Worm (Caenorhabditis elegans) whole organism, L4 larva: ENCODE data around the gene C07A9.10.

Experiments used
- D1046.2 ChIP-seq: fragments of 200-800 bp; sonication (Bioruptor generic); IDR thresholded peaks from 2 replicates; pipeline ENCODE4 v1.3.6; 2022; ENCODE audit warnings: missing genetic modification characterization, missing compliant biosample characterization
- F10B5.3 ChIP-seq: sonication (generic microtip); optimal IDR thresholded peaks from 2 replicates; lab custom pipeline; 2016; ENCODE audit warnings: mild to moderate bottlenecking, missing genetic modification characterization, missing compliant biosample characterization
- F37D6.2 ChIP-seq: sonication (generic microtip); optimal IDR thresholded peaks from 2 replicates; lab custom pipeline; 2016; ENCODE audit warnings: mild to moderate bottlenecking, missing genetic modification characterization, missing compliant biosample characterization
- F49E8.2 ChIP-seq: sonication (generic microtip); optimal IDR thresholded peaks from 2 replicates; lab custom pipeline; 2016; ENCODE audit warnings: missing compliant biosample characterization, mild to moderate bottlenecking, missing genetic modification characterization, borderline replicate concordance
- T26A8.4 ChIP-seq: fragments of 200-800 bp; sonication (Bioruptor generic); IDR thresholded peaks from 2 replicates; pipeline ENCODE4 v1.3.6; 2022; ENCODE audit warnings: missing genetic modification characterization, missing compliant biosample characterization
- aha-1 ChIP-seq: fragments of 150-350 bp; peaks from one replicate; lab custom pipeline; 2014; ENCODE audit warnings: missing biosample characterization, missing genetic modification characterization
- arid-1 ChIP-seq: fragments of 200-800 bp; sonication (Bioruptor generic); conservative IDR thresholded peaks from 2 replicates; pipeline ENCODE4 v1.3.6; 2022; ENCODE audit warnings: missing genetic modification reagents, missing genetic modification characterization, missing compliant biosample characterization
- ceh-28 ChIP-seq: fragments of 150-350 bp; optimal IDR thresholded peaks from 2 replicates; lab custom pipeline; 2014; ENCODE audit warnings: missing biosample characterization, missing genetic modification reagents, missing genetic modification characterization
- ceh-82 ChIP-seq: sonication (generic microtip); optimal IDR thresholded peaks from 2 replicates; lab custom pipeline; 2017; ENCODE audit warnings: missing biosample characterization, missing genetic modification characterization
- daf-12 ChIP-seq: fragments of 150-350 bp; optimal IDR thresholded peaks from 2 replicates; lab custom pipeline; 2014; ENCODE audit warnings: missing biosample characterization, missing genetic modification reagents, missing genetic modification characterization
- dmd-6 ChIP-seq: fragments of 200-800 bp; sonication (Bioruptor generic); IDR thresholded peaks from 2 replicates; pipeline ENCODE4 v1.3.6; 2022; ENCODE audit warnings: missing genetic modification reagents, missing genetic modification characterization, missing compliant biosample characterization
- duxl-1 ChIP-seq: sonication (generic microtip); optimal IDR thresholded peaks from 2 replicates; lab custom pipeline; 2016; ENCODE audit warnings: mild to moderate bottlenecking, missing genetic modification characterization, moderate library complexity, missing compliant biosample characterization; ENCODE audit not compliant: poor library complexity
- dve-1 ChIP-seq: sonication (generic microtip); optimal IDR thresholded peaks from 2 replicates; lab custom pipeline; 2017; ENCODE audit warnings: antibody characterized with exemption, mild to moderate bottlenecking, missing genetic modification characterization, missing compliant biosample characterization; ENCODE audit not compliant: insufficient read depth
- hif-1 ChIP-seq, 2 experiments: sonication (generic microtip); optimal IDR thresholded peaks; 2 replicates each; lab custom pipeline; 2016 to 2017; ENCODE audit warnings: missing compliant biosample characterization in 2 of 2, missing genetic modification characterization in 2 of 2, missing genetic modification reagents in 2 of 2, missing genotype in 2 of 2, mild to moderate bottlenecking in 1 of 2
- hlh-11 ChIP-seq: fragments of 200-800 bp; sonication (Bioruptor generic); optimal IDR thresholded peaks from 2 replicates; lab custom pipeline; 2018; ENCODE audit warnings: mild to moderate bottlenecking, missing genetic modification characterization, missing compliant biosample characterization
- hlh-30 ChIP-seq: sonication (generic microtip); optimal IDR thresholded peaks from 2 replicates; lab custom pipeline; 2017; ENCODE audit warnings: antibody characterized with exemption, mild to moderate bottlenecking, missing genetic modification characterization, missing compliant biosample characterization; ENCODE audit not compliant: insufficient read depth
- hmg-1.1 ChIP-seq: fragments of 200-800 bp; sonication (Bioruptor generic); IDR thresholded peaks from 2 replicates; pipeline ENCODE4 v1.3.6; 2022; ENCODE audit warnings: missing genetic modification reagents, missing genetic modification characterization, missing compliant biosample characterization
- lin-1 ChIP-seq: fragments of 200-800 bp; sonication (Bioruptor generic); IDR thresholded peaks from 2 replicates; pipeline ENCODE4 v1.3.6; 2022; ENCODE audit warnings: missing genetic modification reagents, missing genetic modification characterization, missing compliant biosample characterization
- lin-15B ChIP-seq: fragments of 150-350 bp; sonication (generic microtip); optimal IDR thresholded peaks from 3 replicates; lab custom pipeline; 2014; ENCODE audit warnings: missing biosample characterization, missing genetic modification characterization
- lin-29 ChIP-seq: fragments of 200-800 bp; sonication (Bioruptor generic); IDR thresholded peaks from 2 replicates; pipeline ENCODE4 v1.3.6; 2022; ENCODE audit warnings: missing genetic modification reagents, missing genetic modification characterization, missing compliant biosample characterization
- lsy-2 ChIP-seq, 2 experiments: fragments of 150-350 bp in 1 of 2; sonication (generic microtip) in 1 of 2; optimal IDR thresholded peaks; 2 replicates each; lab custom pipeline; 2014 to 2017; ENCODE audit warnings: missing biosample characterization in 2 of 2, missing genetic modification characterization in 2 of 2
- madf-5 ChIP-seq, 2 experiments: fragments of 200-800 bp; sonication (Bioruptor generic); IDR thresholded peaks; 2 replicates each; pipeline ENCODE4 v1.3.6; 2022; ENCODE audit warnings: missing compliant biosample characterization in 2 of 2, missing genetic modification characterization in 2 of 2
- mdl-1 ChIP-seq, 2 experiments: fragments of 150-350 bp in 1 of 2; sonication (generic microtip) in 1 of 2; optimal IDR thresholded peaks; 2 replicates each; lab custom pipeline; 2014 to 2017; ENCODE audit warnings: missing biosample characterization in 2 of 2, missing genetic modification characterization in 2 of 2
- mep-1 ChIP-seq: fragments of 150-350 bp; sonication (generic microtip); optimal IDR thresholded peaks from 3 replicates; lab custom pipeline; 2014; ENCODE audit warnings: missing biosample characterization, missing genetic modification characterization
- mes-2 ChIP-seq: sonication (generic microtip); optimal IDR thresholded peaks from 2 replicates; lab custom pipeline; 2016; ENCODE audit warnings: missing genotype, mild to moderate bottlenecking, missing genetic modification characterization, missing compliant biosample characterization; ENCODE audit not compliant: poor library complexity, severe bottlenecking
- nhr-111 ChIP-seq: fragments of 200-800 bp; sonication (Bioruptor generic); optimal IDR thresholded peaks from 2 replicates; lab custom pipeline; 2018; ENCODE audit warnings: mild to moderate bottlenecking, missing genetic modification characterization, missing compliant biosample characterization
- nhr-25 ChIP-seq: sonication (generic microtip); optimal IDR thresholded peaks from 2 replicates; lab custom pipeline; 2017; ENCODE audit warnings: missing genetic modification characterization, mild to moderate bottlenecking, missing compliant biosample characterization, antibody characterized with exemption, moderate library complexity, borderline replicate concordance; ENCODE audit not compliant: insufficient read depth
- nhr-48 ChIP-seq: sonication (generic microtip); optimal IDR thresholded peaks from 2 replicates; lab custom pipeline; 2016; ENCODE audit warnings: mild to moderate bottlenecking, missing genetic modification characterization, missing compliant biosample characterization
- php-3 ChIP-seq: fragments of 200-800 bp; sonication (Bioruptor generic); IDR thresholded peaks from 2 replicates; pipeline ENCODE4 v1.3.6; 2022; ENCODE audit warnings: missing genetic modification reagents, missing genetic modification characterization, missing compliant biosample characterization
- rbr-2 ChIP-seq: sonication (generic microtip); optimal IDR thresholded peaks from 2 replicates; lab custom pipeline; 2016; ENCODE audit warnings: missing genotype, missing genetic modification characterization, missing compliant biosample characterization
- set-16 ChIP-seq: fragments of 200-800 bp; sonication (Bioruptor generic); IDR thresholded peaks from 2 replicates; pipeline ENCODE4 v1.3.6; 2022; ENCODE audit warnings: missing genetic modification reagents, missing genetic modification characterization, missing compliant biosample characterization
- unc-130 ChIP-seq: sonication (generic microtip); optimal IDR thresholded peaks from 2 replicates; lab custom pipeline; 2016; ENCODE audit warnings: missing genetic modification reagents, missing genetic modification characterization, missing compliant biosample characterization
- unc-39 ChIP-seq: sonication (generic microtip); optimal IDR thresholded peaks from 2 replicates; lab custom pipeline; 2017; ENCODE audit warnings: missing biosample characterization, missing genetic modification characterization
- zag-1 ChIP-seq: fragments of 150-350 bp; optimal IDR thresholded peaks from 2 replicates; lab custom pipeline; 2014; ENCODE audit warnings: missing biosample characterization, missing genetic modification characterization
- zfp-2 ChIP-seq: sonication (generic microtip); optimal IDR thresholded peaks from 2 replicates; lab custom pipeline; 2016; ENCODE audit warnings: mild to moderate bottlenecking, missing genetic modification characterization, missing compliant biosample characterization
- zip-11 ChIP-seq: fragments of 200-800 bp; sonication (Bioruptor generic); IDR thresholded peaks from 2 replicates; pipeline ENCODE4 v1.3.6; 2022; ENCODE audit warnings: missing genetic modification characterization, missing compliant biosample characterization

C07A9.10 gene

ce11 chrIII:9662266-9662959 lies 23.4 kb downstream of the C07A9.10 start:
- TF ChIP-seq zfp-2 (tag; lab: Kevin White, UChicago) (no peak), madf-5 (GFP tag; IDR thresholded peaks at IDR 0.05; lab: Robert Waterston, UW) (no peak), mdl-1 (tag; optimal IDR thresholded peaks at IDR 0.05; lab: Kevin White, UChicago) (peak in 1 of 2 experiments; percentile 9), hif-1 (tag; optimal IDR thresholded peaks at IDR 0.05; lab: Kevin White, UChicago) (peak in 1 of 2 experiments; percentile 38), php-3 (no peak), nhr-25 (tag; lab: Kevin White, UChicago) (no peak), D1046.2 (0 out of 2 replicates have a peak, but pooled peaks have one; percentile 42), lin-29 (no peak), hlh-30 (peak; percentile 73), hlh-11 (peak; percentile 28), rbr-2 (tag; lab: Kevin White, UChicago) (peak; percentile 12), zip-11 (GFP tag; lab: Robert Waterston, UW) (no peak), F37D6.2 (tag; lab: Kevin White, UChicago) (no peak), ceh-82 (tag; lab: Kevin White, UChicago) (no peak), aha-1 (tag; lab: Kevin White, UChicago) (peak; percentile 90), hmg-1.1 (GFP tag; lab: Robert Waterston, UW) (no peak), lsy-2 (tag; optimal IDR thresholded peaks at IDR 0.05; lab: Kevin White, UChicago) (peak in 1 of 2 experiments; percentile 32)

DNA sequence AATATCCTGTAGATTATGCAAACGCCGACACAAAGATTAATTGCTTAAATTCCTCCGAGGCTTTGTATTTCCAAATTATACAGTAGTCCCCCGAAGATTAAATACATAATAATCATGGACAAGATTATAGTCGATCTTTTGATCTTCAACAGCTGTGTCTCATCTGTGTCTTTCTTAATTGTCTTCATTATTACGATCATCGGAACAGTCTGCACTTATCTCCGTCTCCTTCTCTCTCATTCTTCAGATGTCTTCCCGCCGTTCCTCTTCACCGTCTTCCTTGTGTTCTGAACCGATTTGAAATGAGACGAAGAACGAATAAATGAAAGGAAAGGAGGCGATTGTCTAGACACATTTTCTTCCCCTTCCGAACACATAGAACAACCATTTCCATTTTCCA lies 24.7 kb downstream of the C07A9.10 start:
- TF ChIP-seq unc-130 (GFP tag; lab: Kevin White, UChicago): no peak
- TF ChIP-seq F49E8.2: no peak
- TF ChIP-seq nhr-48 (tag; lab: Kevin White, UChicago): peak; percentile 59
- no peak for TF ChIP-seq hif-1 (tag; optimal IDR thresholded peaks at IDR 0.05; lab: Kevin White, UChicago)
- no peak for TF ChIP-seq aha-1 (tag; lab: Kevin White, UChicago)
- no peak for TF ChIP-seq nhr-111 (GFP tag; lab: Kevin White, UChicago)
- no peak for TF ChIP-seq mep-1 (tag; lab: Kevin White, UChicago)

- TF ChIP-seq mes-2 (tag; lab: Kevin White, UChicago): no peak
- TF ChIP-seq dmd-6 (GFP tag; lab: Robert Waterston, UW): no peak
- no peak for TF ChIP-seq zag-1 (tag; lab: Kevin White, UChicago)
- TF ChIP-seq T26A8.4 (GFP tag; lab: Robert Waterston, UW): no peak
- no peak for TF ChIP-seq daf-12
- TF ChIP-seq unc-39 (tag; lab: Kevin White, UChicago): no peak
- TF ChIP-seq, all 104 proteins: peak for 0
Observed at ce11 chrIII:9658569-9658968, 27.3 kb downstream of the C07A9.10 start.

DNA sequence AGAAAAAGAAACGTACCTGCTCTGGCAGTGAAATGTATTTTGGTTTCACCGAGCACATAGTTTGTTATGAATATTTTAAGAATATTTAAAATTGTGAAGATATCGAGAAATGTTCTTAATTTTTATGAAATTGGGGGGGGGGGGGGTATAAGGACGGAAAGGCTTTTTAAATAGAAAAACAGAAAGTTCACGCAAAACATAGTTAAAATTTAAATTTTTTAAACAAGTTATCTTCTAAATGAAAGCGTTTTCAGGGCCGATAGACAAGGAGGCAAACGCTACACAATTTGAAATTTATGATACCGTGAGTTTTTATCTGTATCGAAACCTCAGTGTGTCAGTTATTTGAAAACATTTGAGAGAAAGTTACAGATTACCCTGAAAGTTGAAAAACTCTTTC lies 30.1 kb downstream of the C07A9.10 start, which contains the start of gene C15H7.4:
C15H7.4 (minus strand) TSS at position 101 of the 400 bp plus-strand sequence.
- TF ChIP-seq mes-2 (tag; lab: Kevin White, UChicago) (no peak), daf-12 (no peak), duxl-1 (no peak), set-16 (GFP tag; lab: Robert Waterston, UW) (no peak), lin-15B (tag; lab: Kevin White, UChicago) (no peak), ceh-28 (tag; lab: Kevin White, UChicago) (no peak), arid-1 (no peak), dve-1 (tag; lab: Kevin White, UChicago) (no peak), F10B5.3 (tag; lab: Kevin White, UChicago) (no peak), mep-1 (tag; lab: Kevin White, UChicago) (no peak), lin-1 (no peak)
- TF ChIP-seq, all 104 proteins: peak for 0
